Fruit fly (Drosophila melanogaster) whole organism, embryonic: ENCODE data around the gene fz.

Experiments
- Blimp-1 ChIP-seq: fragments of 200-800 bp; sonication (Bioruptor generic); optimal IDR thresholded peaks from 3 replicates; lab custom pipeline; 2018; ENCODE audit warnings: missing biosample characterization, missing genetic modification characterization, mild to moderate bottlenecking, moderate library complexity, missing genetic modification reagents
- C15 ChIP-seq: fragments of 200-800 bp; sonication (Bioruptor generic); IDR thresholded peaks from 3 replicates; pipeline ENCODE4 v1.3.6; 2022; ENCODE audit warnings: missing biosample characterization, missing genetic modification characterization
- CG11504 ChIP-seq: fragments of 200-800 bp; sonication (Bioruptor generic); optimal IDR thresholded peaks from 3 replicates; lab custom pipeline; 2019; ENCODE audit warnings: missing biosample characterization, mild to moderate bottlenecking, missing genetic modification characterization, moderate library complexity
- CG13424 ChIP-seq: fragments of 200-800 bp; sonication (Bioruptor generic); optimal IDR thresholded peaks from 2 replicates; lab custom pipeline; 2019; ENCODE audit warnings: missing biosample characterization, mild to moderate bottlenecking, missing genetic modification characterization, moderate library complexity
- CG14965 ChIP-seq: fragments of 200-800 bp; sonication (Bioruptor generic); optimal IDR thresholded peaks from 2 replicates; lab custom pipeline; 2016; ENCODE audit warnings: missing biosample characterization, missing genetic modification characterization, borderline replicate concordance
- CG1602 ChIP-seq: fragments of 200-800 bp; sonication (Bioruptor generic); optimal IDR thresholded peaks from 3 replicates; lab custom pipeline; 2016; ENCODE audit warnings: missing biosample characterization, missing genetic modification characterization
- CG16779 ChIP-seq: fragments of 200-800 bp; sonication (Bioruptor generic); IDR thresholded peaks from 2 replicates; pipeline ENCODE4 v1.3.6; 2022; ENCODE audit warnings: missing biosample characterization, missing genetic modification characterization
- CG1792 ChIP-seq: fragments of 200-800 bp; sonication (Bioruptor generic); optimal IDR thresholded peaks from 2 replicates; lab custom pipeline; 2016; ENCODE audit warnings: missing biosample characterization, missing genetic modification characterization
- CG2199 ChIP-seq: fragments of 200-800 bp; sonication (Bioruptor generic); IDR thresholded peaks from 3 replicates; pipeline ENCODE4 v1.3.6; 2022; ENCODE audit warnings: missing biosample characterization, missing genetic modification characterization
- CG31441 ChIP-seq: fragments of 200-800 bp; sonication (Bioruptor generic); IDR thresholded peaks from 2 replicates; pipeline ENCODE4 v1.3.6; 2022; ENCODE audit warnings: missing biosample characterization, missing genetic modification characterization
- CG6175 ChIP-seq: fragments of 200-800 bp; sonication (Bioruptor generic); IDR thresholded peaks from 3 replicates; pipeline ENCODE4 v1.3.6; 2022; ENCODE audit warnings: missing biosample characterization, missing genetic modification characterization
- CG6813 ChIP-seq: fragments of 200-800 bp; sonication (Bioruptor generic); optimal IDR thresholded peaks from 2 replicates; lab custom pipeline; 2017; ENCODE audit warnings: missing biosample characterization, missing genetic modification characterization, mild to moderate bottlenecking, moderate library complexity, missing genetic modification reagents
- CG7372 ChIP-seq: fragments of 200-800 bp; sonication (Bioruptor generic); IDR thresholded peaks from 2 replicates; pipeline ENCODE4 v1.3.6; 2022; ENCODE audit warnings: missing biosample characterization, missing genetic modification characterization
- CG7839 ChIP-seq: fragments of 200-800 bp; sonication (Bioruptor generic); optimal IDR thresholded peaks from 3 replicates; lab custom pipeline; 2018; ENCODE audit warnings: missing biosample characterization, mild to moderate bottlenecking, missing genetic modification characterization, moderate library complexity
- CG7928 ChIP-seq: fragments of 200-800 bp; sonication (Bioruptor generic); optimal IDR thresholded peaks from 2 replicates; lab custom pipeline; 2017; ENCODE audit warnings: missing biosample characterization, mild to moderate bottlenecking, missing genetic modification characterization
- D19A ChIP-seq: fragments of 200-800 bp; optimal IDR thresholded peaks from 3 replicates; lab custom pipeline; 2019; ENCODE audit warnings: missing biosample characterization, mild to moderate bottlenecking, missing genetic modification characterization, moderate library complexity
- Dek ChIP-seq: fragments of 200-800 bp; sonication (Bioruptor generic); optimal IDR thresholded peaks from 3 replicates; lab custom pipeline; 2019; ENCODE audit warnings: missing biosample characterization, mild to moderate bottlenecking, missing genetic modification characterization, moderate library complexity
- Doc2 ChIP-seq: fragments of 200-800 bp; sonication (Bioruptor generic); IDR thresholded peaks from 2 replicates; pipeline ENCODE4 v1.3.6; 2022; ENCODE audit warnings: missing biosample characterization, missing genetic modification characterization
- Drgx ChIP-seq: fragments of 200-800 bp; sonication (Bioruptor generic); IDR thresholded peaks from 2 replicates; pipeline ENCODE4 v1.3.6; 2022; ENCODE audit warnings: missing biosample characterization, missing genetic modification characterization
- ERR ChIP-seq: fragments of 200-800 bp; sonication (Bioruptor generic); optimal IDR thresholded peaks from 2 replicates; lab custom pipeline; 2016; ENCODE audit warnings: missing biosample characterization, missing genetic modification characterization
- Ets65A ChIP-seq: fragments of 200-800 bp; sonication (Bioruptor generic); peaks from one replicate; lab custom pipeline; 2016; ENCODE audit warnings: missing biosample characterization, missing genetic modification characterization
- Gsc ChIP-seq: fragments of 200-800 bp; sonication (Bioruptor generic); IDR thresholded peaks from 2 replicates; pipeline ENCODE4 v1.3.6; 2022; ENCODE audit warnings: missing biosample characterization, missing genetic modification characterization
- Gug ChIP-seq: fragments of 200-800 bp; sonication (Bioruptor generic); IDR thresholded peaks from 4 replicates; pipeline ENCODE4 v1.3.6; 2022; ENCODE audit warnings: missing biosample characterization, missing genetic modification characterization
- HHEX ChIP-seq: fragments of 200-800 bp; sonication (Bioruptor generic); optimal IDR thresholded peaks from 3 replicates; lab custom pipeline; 2017; ENCODE audit warnings: missing biosample characterization, mild to moderate bottlenecking, missing genetic modification characterization, missing genetic modification reagents
- Hey ChIP-seq: fragments of 200-800 bp; sonication (Bioruptor generic); optimal IDR thresholded peaks from 3 replicates; lab custom pipeline; 2018; ENCODE audit warnings: missing biosample characterization, mild to moderate bottlenecking, missing genetic modification characterization
- Hr78 ChIP-seq, 2 experiments: fragments of 200-800 bp in 1 of 2; fragments of >200 bp in 1 of 2; sonication (Bioruptor generic) in 1 of 2; optimal IDR thresholded peaks; 2 replicates each; lab custom pipeline; 2017 to 2019; ENCODE audit warnings: missing biosample characterization in 2 of 2, missing genetic modification characterization in 2 of 2, mild to moderate bottlenecking in 1 of 2, moderate library complexity in 1 of 2
- Mes4 ChIP-seq: fragments of 200-800 bp; sonication (Bioruptor generic); optimal IDR thresholded peaks from 2 replicates; lab custom pipeline; 2016; ENCODE audit warnings: missing biosample characterization, missing genetic modification characterization
- Nf-YC ChIP-seq: fragments of 200-800 bp; optimal IDR thresholded peaks from 3 replicates; lab custom pipeline; 2019; ENCODE audit warnings: missing biosample characterization, mild to moderate bottlenecking, missing genetic modification characterization, moderate library complexity
- Oli ChIP-seq: fragments of 200-800 bp; sonication (Bioruptor generic); optimal IDR thresholded peaks from 2 replicates; lab custom pipeline; 2018; ENCODE audit warnings: missing biosample characterization, mild to moderate bottlenecking, missing genetic modification characterization, moderate library complexity
- Ravus ChIP-seq: fragments of 200-800 bp; sonication (Bioruptor generic); IDR thresholded peaks from 2 replicates; pipeline ENCODE4 v1.3.6; 2022; ENCODE audit warnings: missing biosample characterization, missing genetic modification characterization
- Sry-δ ChIP-seq: fragments of 200-800 bp; sonication (Bioruptor generic); optimal IDR thresholded peaks from 2 replicates; lab custom pipeline; 2016; ENCODE audit warnings: missing biosample characterization, missing genetic modification characterization
- Xrp1 ChIP-seq: fragments of 200-800 bp; sonication (Bioruptor generic); IDR thresholded peaks from 2 replicates; pipeline ENCODE4 v1.3.6; 2022; ENCODE audit warnings: missing biosample characterization, missing genetic modification characterization
- chm ChIP-seq: fragments of 200-800 bp; sonication (Bioruptor generic); IDR thresholded peaks from 2 replicates; pipeline ENCODE4 v1.3.6; 2022; ENCODE audit warnings: missing biosample characterization, missing genetic modification characterization
- corto ChIP-seq: fragments of 200-800 bp; sonication (Bioruptor generic); optimal IDR thresholded peaks from 2 replicates; lab custom pipeline; 2016; ENCODE audit warnings: missing biosample characterization, mild to moderate bottlenecking, missing genetic modification characterization, moderate library complexity
- dimm ChIP-seq: fragments of 200-800 bp; sonication (Bioruptor generic); IDR thresholded peaks from 2 replicates; pipeline ENCODE4 v1.3.6; 2022; ENCODE audit warnings: missing biosample characterization, missing genetic modification characterization
- dmrt11E ChIP-seq: fragments of 200-800 bp; sonication (Bioruptor generic); optimal IDR thresholded peaks from 3 replicates; lab custom pipeline; 2018; ENCODE audit warnings: missing biosample characterization, mild to moderate bottlenecking, missing genetic modification characterization, moderate library complexity
- dmrt99B ChIP-seq: fragments of 200-800 bp; sonication (Bioruptor generic); optimal IDR thresholded peaks from 2 replicates; lab custom pipeline; 2018; ENCODE audit warnings: missing biosample characterization, mild to moderate bottlenecking, missing genetic modification characterization, moderate library complexity
- ems ChIP-seq: fragments of 200-800 bp; sonication (Bioruptor generic); optimal IDR thresholded peaks from 3 replicates; lab custom pipeline; 2016; ENCODE audit warnings: missing biosample characterization, missing genetic modification characterization
- ind ChIP-seq: fragments of 200-800 bp; sonication (Bioruptor generic); optimal IDR thresholded peaks from 3 replicates; lab custom pipeline; 2016; ENCODE audit warnings: missing biosample characterization, missing genetic modification characterization
- kay ChIP-seq: fragments of 200-800 bp; sonication (Bioruptor generic); optimal IDR thresholded peaks from 2 replicates; lab custom pipeline; 2016; ENCODE audit warnings: missing biosample characterization, missing genetic modification characterization
- lmd ChIP-seq: fragments of 200-800 bp; sonication (Bioruptor generic); IDR thresholded peaks from 2 replicates; pipeline ENCODE4 v1.3.6; 2022; ENCODE audit warnings: missing biosample characterization, missing genetic modification characterization
- nom ChIP-seq: fragments of 200-800 bp; sonication (Bioruptor generic); optimal IDR thresholded peaks from 2 replicates; lab custom pipeline; 2017; ENCODE audit warnings: missing biosample characterization, missing genetic modification characterization, mild to moderate bottlenecking, moderate library complexity, missing genetic modification reagents
- onecut ChIP-seq: fragments of 200-800 bp; sonication (Bioruptor generic); IDR thresholded peaks from 2 replicates; pipeline ENCODE4 v1.3.6; 2022; ENCODE audit warnings: missing biosample characterization, missing genetic modification characterization
- org-1 ChIP-seq: fragments of 200-800 bp; sonication (Bioruptor generic); optimal IDR thresholded peaks from 2 replicates; lab custom pipeline; 2017; ENCODE audit warnings: missing biosample characterization, missing genetic modification characterization
- prd ChIP-seq, 3 experiments: fragments of >200 bp in 2 of 3; fragments of 200-800 bp in 1 of 3; sonication (Bioruptor generic) in 1 of 3; optimal IDR thresholded peaks in 2 of 3; IDR thresholded peaks in 1 of 3; 2 replicates in 2 of 3; 3 replicates in 1 of 3; pipeline versions ENCODE4 v1.3.6 to Lab custom; 2017 to 2022; ENCODE audit warnings: missing biosample characterization in 1 of 3, missing genetic modification characterization in 1 of 3
- sens ChIP-seq: fragments of 200-800 bp; sonication (Bioruptor generic); peaks from one replicate; lab custom pipeline; 2016; ENCODE audit warnings: missing biosample characterization, missing genetic modification characterization
- shn ChIP-seq: fragments of 200-800 bp; sonication (Bioruptor generic); optimal IDR thresholded peaks from 3 replicates; lab custom pipeline; 2016; ENCODE audit warnings: missing biosample characterization, missing genetic modification characterization
- slou ChIP-seq: fragments of 200-800 bp; sonication (Bioruptor generic); optimal IDR thresholded peaks from 3 replicates; lab custom pipeline; 2016; ENCODE audit warnings: missing biosample characterization, missing genetic modification characterization
- stc ChIP-seq: fragments of 200-800 bp; sonication (Bioruptor generic); IDR thresholded peaks from 2 replicates; pipeline ENCODE4 v1.3.6; 2022; ENCODE audit warnings: missing biosample characterization, missing genetic modification characterization
- twi ChIP-seq: fragments of 200-800 bp; optimal IDR thresholded peaks from 2 replicates; lab custom pipeline; 2019; ENCODE audit warnings: missing biosample characterization, mild to moderate bottlenecking, missing genetic modification characterization, moderate library complexity
- vvl ChIP-seq: fragments of 200-800 bp; sonication (Bioruptor generic); IDR thresholded peaks from 2 replicates; pipeline ENCODE4 v1.3.6; 2022; ENCODE audit warnings: missing biosample characterization, missing genetic modification characterization

fz gene

DNA sequence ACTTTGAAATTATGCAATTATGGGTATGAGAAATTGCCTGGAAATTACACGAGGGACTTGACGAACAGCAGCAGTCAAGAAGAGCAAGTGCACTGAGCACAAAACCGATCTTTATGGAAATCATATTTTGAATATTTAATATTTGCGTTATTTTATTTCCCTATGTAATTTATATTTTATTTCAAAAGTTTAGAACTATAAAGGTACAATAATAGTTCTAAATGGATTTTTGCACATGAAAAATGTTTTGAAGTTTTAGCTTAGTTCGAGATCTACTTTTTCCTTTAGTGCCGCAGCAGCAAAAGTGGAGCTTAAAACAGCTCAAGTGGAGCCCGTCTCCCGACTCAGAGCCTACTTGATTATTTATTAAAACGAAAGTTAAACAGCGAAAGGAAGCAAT, 33.1 kb upstream of the fz start:
- no peak for TF ChIP-seq vvl (GFP tag; lab: Robert Waterston, UW)
- peak; percentile 1 for TF ChIP-seq corto (GFP tag; lab: Kevin White, UChicago)
- TF ChIP-seq sens = no peak
- TF ChIP-seq nom = peak; percentile 17
- no peak for TF ChIP-seq stc
- TF ChIP-seq CG2199 (GFP tag; lab: Robert Waterston, UW) = no peak
- TF ChIP-seq D19A = no peak
- no peak for TF ChIP-seq dmrt11E (tag; lab: Kevin White, UChicago)
- TF ChIP-seq lmd = no peak
- no peak for TF ChIP-seq org-1 (GFP tag; lab: Kevin White, UChicago)
- no peak for TF ChIP-seq onecut (GFP tag; lab: Robert Waterston, UW)

dm6 chr3L:14253455-14253854, 20.7 kb upstream of the fz start:
- TF ChIP-seq Xrp1 (GFP tag; lab: Robert Waterston, UW) (peak; percentile 42; the same call in 1 of the 2 replicates), Ravus (GFP tag; lab: Robert Waterston, UW) (no peak), CG11504 (tag; lab: Kevin White, UChicago) (peak; percentile 23), CG7928 (GFP tag; lab: Kevin White, UChicago) (no peak), kay (GFP tag; lab: Kevin White, UChicago) (no peak), CG7839 (tag; lab: Kevin White, UChicago) (peak; percentile 10), C15 (GFP tag; lab: Robert Waterston, UW) (no peak), prd (optimal IDR thresholded peaks at IDR 0.05; lab: Kevin White, UChicago) (no peak), prd (GFP tag; IDR thresholded peaks at IDR 0.05; lab: Robert Waterston, UW) (peak; percentile 10; the same call in 1 of the 3 replicates), Ets65A (GFP tag; lab: Kevin White, UChicago) (peak; percentile 78), ind (GFP tag; lab: Kevin White, UChicago) (peak; percentile 1), CG16779 (no peak), CG1792 (GFP tag; lab: Kevin White, UChicago) (no peak), dimm (no peak), CG6175 (GFP tag; lab: Robert Waterston, UW) (no peak), CG6813 (GFP tag; lab: Kevin White, UChicago) (no peak), Sry-δ (GFP tag; lab: Kevin White, UChicago) (no peak), Drgx (GFP tag; lab: Robert Waterston, UW) (peak; percentile 74), CG1602 (GFP tag; lab: Kevin White, UChicago) (no peak), CG7372 (GFP tag; lab: Robert Waterston, UW) (no peak), Nf-YC (tag; lab: Kevin White, UChicago) (no peak), CG13424 (tag; lab: Kevin White, UChicago) (peak; percentile 1), slou (no peak), HHEX (GFP tag; lab: Kevin White, UChicago) (no peak), Blimp-1 (GFP tag; lab: Kevin White, UChicago) (peak; percentile 35), Hey (no peak), twi (tag; lab: Kevin White, UChicago) (no peak), ems (GFP tag; lab: Kevin White, UChicago) (no peak), ERR (GFP tag; lab: Kevin White, UChicago) (no peak), Hr78 (GFP tag; optimal IDR thresholded peaks at IDR 0.05; lab: Kevin White, UChicago) (no peak), Gsc (GFP tag; lab: Robert Waterston, UW) (no peak), Oli (tag; lab: Kevin White, UChicago) (peak; percentile 3), Doc2 (GFP tag; lab: Robert Waterston, UW) (no peak), chm (no peak), shn (GFP tag; lab: Kevin White, UChicago) (no peak), dmrt99B (tag; lab: Kevin White, UChicago) (peak; percentile 15), Dek (no peak), CG14965 (no peak), Mes4 (GFP tag; lab: Kevin White, UChicago) (no peak), CG31441 (0 out of 2 replicates have a peak, but pooled peaks have one; percentile 34), Gug (GFP tag; lab: Robert Waterston, UW) (no peak)
